Worm (Caenorhabditis elegans): Measurements from ENCODE around the gene Y54G2A.57.

DNA sequence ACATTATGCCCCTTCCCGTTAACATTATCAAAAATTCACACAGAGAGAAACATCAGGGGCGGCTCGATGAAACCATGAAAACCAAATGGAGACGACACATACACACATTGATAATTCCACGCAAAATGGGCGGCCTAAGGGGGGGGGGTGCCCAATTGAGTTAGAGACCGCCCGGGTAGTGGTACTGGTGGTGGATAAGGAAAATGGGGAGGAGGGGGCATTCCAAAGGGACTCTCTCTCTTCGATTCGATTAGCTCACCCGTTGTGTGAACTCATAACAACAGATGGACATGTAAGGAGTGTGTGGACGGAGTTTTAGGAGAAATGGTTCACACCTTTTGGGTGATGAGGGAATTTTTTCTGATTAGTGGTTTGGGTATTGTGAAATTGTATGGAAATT, 12.7 kb downstream of the Y54G2A.57 start:
- TF ChIP-seq ztf-29 (GFP tag; IDR thresholded peaks at IDR 0.05) (no peak), tab-1 (GFP tag; IDR thresholded peaks at IDR 0.05) (no peak), ztf-23 (GFP tag; IDR thresholded peaks at IDR 0.05) (no peak), flt-1 (GFP tag; IDR thresholded peaks at IDR 0.05) (no peak), med-1 (GFP tag; optimal IDR thresholded peaks at IDR 0.05; ENCODE audit: insufficient read depth) (no peak), klf-2 (GFP tag; conservative IDR thresholded peaks at IDR 0.05) (no peak), ref-1 (GFP tag; conservative IDR thresholded peaks at IDR 0.05) (no peak), T22C8.4 (GFP tag; IDR thresholded peaks at IDR 0.05) (no peak)
